Worm (Caenorhabditis elegans): ENCODE measurements around the gene Y17G7B.22.

Gene Y17G7B.22

ce11 chrII:12067451-12068076 lies at the start of gene Y17G7B.22:
Gene Y17G7B.22, plus strand, starts transcription at chrII:12068026.
- TF ChIP-seq ztf-29 (GFP tag; IDR thresholded peaks at IDR 0.05), result no peak
- TF ChIP-seq T22C8.4 (GFP tag; IDR thresholded peaks at IDR 0.05), result no peak
- no peak for TF ChIP-seq flt-1 (GFP tag; IDR thresholded peaks at IDR 0.05)
- TF ChIP-seq cog-1 (tag; optimal IDR thresholded peaks at IDR 0.05), result no peak
- TF ChIP-seq med-1 (GFP tag; optimal IDR thresholded peaks at IDR 0.05; ENCODE audit: insufficient read depth), result no peak
- TF ChIP-seq ref-1 (GFP tag; conservative IDR thresholded peaks at IDR 0.05), result no peak
- TF ChIP-seq ztf-23 (GFP tag; IDR thresholded peaks at IDR 0.05), result no peak
- no peak for TF ChIP-seq klf-2 (GFP tag; conservative IDR thresholded peaks at IDR 0.05)
- TF ChIP-seq tab-1 (GFP tag; IDR thresholded peaks at IDR 0.05), result no peak

DNA sequence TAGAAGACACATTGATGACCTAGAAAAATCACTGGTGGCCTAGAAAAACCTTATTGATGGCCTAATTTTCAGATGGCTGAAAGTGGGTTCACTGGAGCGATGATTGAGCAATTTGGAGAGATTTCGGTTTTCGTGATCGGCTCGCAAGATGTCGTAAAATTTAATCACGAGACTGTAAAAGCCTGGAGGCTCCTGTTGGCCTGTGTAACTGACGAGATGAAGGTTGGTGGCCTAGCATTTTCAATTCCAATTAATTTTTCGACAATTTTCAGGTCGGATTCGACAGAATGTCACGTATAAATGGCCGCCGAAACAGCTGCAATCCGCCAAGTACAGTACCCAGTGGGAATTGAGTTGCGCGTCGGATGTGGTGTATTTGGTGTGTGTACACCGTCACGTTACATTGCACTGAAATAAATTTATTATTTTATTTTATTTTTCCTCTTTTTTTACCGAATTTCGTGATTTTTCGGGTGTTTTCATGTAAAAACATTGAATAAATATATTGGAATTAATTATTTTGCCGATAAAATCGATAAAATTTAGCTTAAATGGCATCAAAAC lies 44.4 kb upstream of the Y17G7B.22 start, which contains the start of gene Y17G7B.12:
TSS of gene Y17G7B.12 (plus strand) at position 547 of the 564 bp plus-strand sequence.
- TF ChIP-seq ztf-29 (GFP tag; IDR thresholded peaks at IDR 0.05) (no peak), T22C8.4 (GFP tag; IDR thresholded peaks at IDR 0.05) (no peak), ref-1 (GFP tag; conservative IDR thresholded peaks at IDR 0.05) (no peak), ztf-23 (GFP tag; IDR thresholded peaks at IDR 0.05) (no peak), med-1 (GFP tag; optimal IDR thresholded peaks at IDR 0.05; ENCODE audit: insufficient read depth) (no peak), cog-1 (tag; optimal IDR thresholded peaks at IDR 0.05) (no peak), tab-1 (GFP tag; IDR thresholded peaks at IDR 0.05) (no peak), flt-1 (GFP tag; IDR thresholded peaks at IDR 0.05) (no peak), klf-2 (GFP tag; conservative IDR thresholded peaks at IDR 0.05) (no peak)

- TF ChIP-seq ztf-23 (GFP tag; IDR thresholded peaks at IDR 0.05) (no peak), T22C8.4 (GFP tag; IDR thresholded peaks at IDR 0.05) (no peak), med-1 (GFP tag; optimal IDR thresholded peaks at IDR 0.05; ENCODE audit: insufficient read depth) (no peak), cog-1 (tag; optimal IDR thresholded peaks at IDR 0.05) (no peak), klf-2 (GFP tag; conservative IDR thresholded peaks at IDR 0.05) (no peak), flt-1 (GFP tag; IDR thresholded peaks at IDR 0.05) (no peak), tab-1 (GFP tag; IDR thresholded peaks at IDR 0.05) (no peak), ref-1 (GFP tag; conservative IDR thresholded peaks at IDR 0.05) (no peak), ztf-29 (GFP tag; IDR thresholded peaks at IDR 0.05) (no peak)
Observed at ce11 chrII:12027697-12028245, 40.1 kb upstream of the Y17G7B.22 start, which contains the start of gene Y17G7B.8. Gene Y17G7B.8, minus strand, starts transcription at chrII:12027747.

DNA sequence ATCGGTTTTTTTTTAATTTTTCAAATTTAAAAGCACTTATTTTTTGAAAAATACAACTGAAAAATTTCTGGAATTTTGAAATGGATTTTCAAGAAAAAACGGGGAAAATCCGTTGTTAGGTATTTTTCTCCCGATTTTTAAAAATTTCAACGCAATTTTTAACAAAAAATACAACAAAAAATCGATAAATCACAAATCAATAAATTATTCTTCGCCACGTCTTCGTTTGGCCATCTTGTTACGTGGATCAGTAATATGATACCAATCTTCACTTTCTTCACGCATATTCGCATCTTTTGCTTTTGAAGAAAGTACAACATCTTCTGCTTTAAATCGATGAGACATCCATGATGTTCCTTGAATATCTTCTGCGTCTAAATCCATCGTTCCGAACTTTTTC lies 39.1 kb upstream of the Y17G7B.22 start:
- TF ChIP-seq T22C8.4 (GFP tag; IDR thresholded peaks at IDR 0.05) (0 out of 2 replicates have a peak, but pooled peaks have one; percentile 17), tab-1 (GFP tag; IDR thresholded peaks at IDR 0.05) (no peak)

ce11 chrII:12036075-12036474 lies 31.8 kb upstream of the Y17G7B.22 start:
- no peak for TF ChIP-seq cog-1 (tag; optimal IDR thresholded peaks at IDR 0.05)

ce11 chrII:12036516-12036915 lies 31.3 kb upstream of the Y17G7B.22 start, which contains the start of gene cyn-16:
Gene cyn-16, minus strand, starts transcription at chrII:12036742.
- TF ChIP-seq tab-1 (GFP tag; IDR thresholded peaks at IDR 0.05) (no peak), T22C8.4 (GFP tag; IDR thresholded peaks at IDR 0.05) (0 out of 2 replicates have a peak, but pooled peaks have one; percentile 15), ztf-23 (GFP tag; IDR thresholded peaks at IDR 0.05) (no peak), cog-1 (tag; optimal IDR thresholded peaks at IDR 0.05) (no peak)

- no peak for TF ChIP-seq klf-2 (GFP tag; conservative IDR thresholded peaks at IDR 0.05)
- no peak for TF ChIP-seq tab-1 (GFP tag; IDR thresholded peaks at IDR 0.05)
- no peak for TF ChIP-seq ref-1 (GFP tag; conservative IDR thresholded peaks at IDR 0.05)
- TF ChIP-seq cog-1 (tag; optimal IDR thresholded peaks at IDR 0.05), result no peak
- no peak for TF ChIP-seq ztf-23 (GFP tag; IDR thresholded peaks at IDR 0.05)
- TF ChIP-seq ztf-29 (GFP tag; IDR thresholded peaks at IDR 0.05), result no peak
- no peak for TF ChIP-seq T22C8.4 (GFP tag; IDR thresholded peaks at IDR 0.05)
- no peak for TF ChIP-seq med-1 (GFP tag; optimal IDR thresholded peaks at IDR 0.05; ENCODE audit: insufficient read depth)
- TF ChIP-seq flt-1 (GFP tag; IDR thresholded peaks at IDR 0.05), result no peak
Observed at ce11 chrII:12039039-12039438, 28.8 kb upstream of the Y17G7B.22 start, which contains the start of gene tpi-1. Gene tpi-1, minus strand, starts transcription at chrII:12039139.

DNA sequence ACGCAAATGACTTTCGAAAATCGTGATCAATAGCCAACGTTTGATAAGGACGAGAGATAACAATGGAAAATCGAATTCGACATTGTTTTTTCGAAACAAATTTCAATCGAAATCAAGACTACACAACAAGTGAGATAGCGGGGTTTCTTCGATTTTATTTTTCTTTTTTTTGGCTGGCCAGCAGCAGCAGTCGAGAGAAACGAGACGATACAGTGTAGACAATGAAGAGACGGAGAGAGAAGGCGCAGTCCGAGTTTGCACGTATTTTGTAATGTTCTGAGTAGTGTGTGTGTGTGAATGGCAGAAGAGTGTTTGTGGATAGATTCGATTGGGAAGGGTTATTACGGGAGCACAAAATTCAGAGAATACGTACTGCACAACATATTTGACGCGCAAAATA lies 27.7 kb upstream of the Y17G7B.22 start:
- TF ChIP-seq tab-1 (GFP tag; IDR thresholded peaks at IDR 0.05), result no peak

DNA sequence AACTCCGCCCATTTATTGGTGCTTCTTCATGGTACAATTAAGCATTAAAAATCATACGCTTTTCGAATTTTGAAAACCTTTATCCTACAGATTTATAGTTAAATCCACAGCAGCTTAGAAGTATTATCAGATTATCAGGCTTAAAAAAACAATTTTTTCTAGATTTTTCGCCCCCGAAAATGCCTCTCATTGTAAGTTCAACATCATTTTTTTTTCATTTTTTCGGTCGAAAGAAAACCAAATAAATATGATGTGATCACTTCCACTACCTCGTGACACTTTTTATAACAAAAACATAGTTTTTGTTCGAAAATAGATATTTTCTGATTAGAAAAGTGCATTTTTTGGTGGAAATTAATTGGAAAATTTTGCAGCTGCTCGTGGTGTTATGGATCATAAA lies 26.7 kb upstream of the Y17G7B.22 start:
- TF ChIP-seq T22C8.4 (GFP tag; IDR thresholded peaks at IDR 0.05) (no peak), ztf-23 (GFP tag; IDR thresholded peaks at IDR 0.05) (no peak), med-1 (GFP tag; optimal IDR thresholded peaks at IDR 0.05; ENCODE audit: insufficient read depth) (no peak), cog-1 (tag; optimal IDR thresholded peaks at IDR 0.05) (no peak), tab-1 (GFP tag; IDR thresholded peaks at IDR 0.05) (no peak), klf-2 (GFP tag; conservative IDR thresholded peaks at IDR 0.05) (no peak), ref-1 (GFP tag; conservative IDR thresholded peaks at IDR 0.05) (no peak), flt-1 (GFP tag; IDR thresholded peaks at IDR 0.05) (no peak), ztf-29 (GFP tag; IDR thresholded peaks at IDR 0.05) (no peak)
